Fruit fly (Drosophila melanogaster): Measurements from ENCODE around the gene CG15172.

dm6 chr2L:19022221-19022516, at the start of gene CG15172:
- no peak for TF ChIP-seq tna (GFP tag; IDR thresholded peaks at IDR 0.05; ENCODE audit: partially characterized antibody)
- no peak for TF ChIP-seq ham (GFP tag; IDR thresholded peaks at IDR 0.05)
- no peak for TF ChIP-seq Dp (GFP tag; optimal IDR thresholded peaks at IDR 0.05)
- no peak for TF ChIP-seq nerfin-1 (tag; optimal IDR thresholded peaks at IDR 0.05)
- TF ChIP-seq CG30403 (GFP tag; optimal IDR thresholded peaks at IDR 0.05), result no peak
- no peak for TF ChIP-seq Doc2 (GFP tag; IDR thresholded peaks at IDR 0.05)
- no peak for TF ChIP-seq Blimp-1 (GFP tag; optimal IDR thresholded peaks at IDR 0.05)
